Fruit fly (Drosophila melanogaster) whole organism, embryonic: ENCODE results near the gene CG2898.
A peak's percentile ranks its signal among the peaks of the same experiment; 100 is the strongest.

Experiments
- CG10267 ChIP-seq: fragments of 200-800 bp; sonication (Bioruptor generic); optimal IDR thresholded peaks from 2 replicates; lab custom pipeline; 2018; ENCODE audit warnings: missing biosample characterization, mild to moderate bottlenecking, missing genetic modification characterization, moderate library complexity
- CG10654 ChIP-seq: fragments of 200-800 bp; sonication (Bioruptor generic); optimal IDR thresholded peaks from 2 replicates; lab custom pipeline; 2016; ENCODE audit warnings: missing biosample characterization, missing genetic modification characterization
- CG11085 ChIP-seq: fragments of 200-800 bp; sonication (Bioruptor generic); IDR thresholded peaks from 2 replicates; pipeline ENCODE4 v1.3.6; 2022; ENCODE audit warnings: missing biosample characterization, missing genetic modification characterization
- CG12391 ChIP-seq: fragments of 200-800 bp; sonication (Bioruptor generic); optimal IDR thresholded peaks from 3 replicates; lab custom pipeline; 2018; ENCODE audit warnings: missing biosample characterization, mild to moderate bottlenecking, missing genetic modification characterization, moderate library complexity
- CG12769 ChIP-seq: fragments of 200-800 bp; sonication (Bioruptor generic); optimal IDR thresholded peaks from 2 replicates; lab custom pipeline; 2019; ENCODE audit warnings: missing biosample characterization, mild to moderate bottlenecking, missing genetic modification characterization, moderate library complexity
- CG13775 ChIP-seq: fragments of 200-800 bp; sonication (Bioruptor generic); optimal IDR thresholded peaks from 3 replicates; lab custom pipeline; 2017; ENCODE audit warnings: missing biosample characterization, mild to moderate bottlenecking, missing genetic modification characterization
- CG14667 ChIP-seq: fragments of 200-800 bp; sonication (Bioruptor generic); IDR thresholded peaks from 2 replicates; pipeline ENCODE4 v1.3.6; 2022; ENCODE audit warnings: missing biosample characterization, missing genetic modification characterization
- CG15696 ChIP-seq: fragments of 200-800 bp; sonication (Bioruptor generic); optimal IDR thresholded peaks from 2 replicates; lab custom pipeline; 2019; ENCODE audit warnings: missing biosample characterization, mild to moderate bottlenecking, missing genetic modification characterization, moderate library complexity
- CG16815 ChIP-seq: fragments of 200-800 bp; sonication (Bioruptor generic); optimal IDR thresholded peaks from 3 replicates; lab custom pipeline; 2017; ENCODE audit warnings: missing biosample characterization, mild to moderate bottlenecking, missing genetic modification characterization
- CG18476 ChIP-seq: fragments of 200-800 bp; sonication (Bioruptor generic); optimal IDR thresholded peaks from 2 replicates; lab custom pipeline; 2016; ENCODE audit warnings: missing biosample characterization, mild to moderate bottlenecking, missing genetic modification characterization
- CG2199 ChIP-seq: fragments of 200-800 bp; sonication (Bioruptor generic); IDR thresholded peaks from 3 replicates; pipeline ENCODE4 v1.3.6; 2022; ENCODE audit warnings: missing biosample characterization, missing genetic modification characterization
- CG31365 ChIP-seq: fragments of 200-800 bp; sonication (Bioruptor generic); optimal IDR thresholded peaks from 2 replicates; lab custom pipeline; 2018; ENCODE audit warnings: missing biosample characterization, mild to moderate bottlenecking, missing genetic modification characterization
- CG34422 ChIP-seq: fragments of 200-800 bp; sonication (Bioruptor generic); IDR thresholded peaks from 3 replicates; pipeline ENCODE4 v1.3.6; 2022; ENCODE audit warnings: missing biosample characterization, missing genetic modification characterization
- CG4617 ChIP-seq: fragments of 200-800 bp; sonication (Bioruptor generic); optimal IDR thresholded peaks from 3 replicates; lab custom pipeline; 2016; ENCODE audit warnings: missing biosample characterization, missing genetic modification characterization, borderline replicate concordance
- CG7928 ChIP-seq: fragments of 200-800 bp; sonication (Bioruptor generic); optimal IDR thresholded peaks from 2 replicates; lab custom pipeline; 2017; ENCODE audit warnings: missing biosample characterization, mild to moderate bottlenecking, missing genetic modification characterization
- CG8290 ChIP-seq, 3 experiments: fragments of 200-800 bp; sonication (Bioruptor generic); optimal IDR thresholded peaks; 2 replicates each; lab custom pipeline; 2016 to 2019; ENCODE audit warnings: missing biosample characterization in 3 of 3, missing genetic modification characterization in 3 of 3, mild to moderate bottlenecking in 2 of 3, moderate library complexity in 1 of 3
- CG8944 ChIP-seq: fragments of 200-800 bp; sonication (Bioruptor generic); optimal IDR thresholded peaks from 3 replicates; lab custom pipeline; 2016; ENCODE audit warnings: missing biosample characterization, missing genetic modification characterization
- Deaf1 ChIP-seq: fragments of 200-800 bp; optimal IDR thresholded peaks from 3 replicates; lab custom pipeline; 2019; ENCODE audit warnings: missing biosample characterization, mild to moderate bottlenecking, missing genetic modification characterization, moderate library complexity
- Dfd ChIP-seq, 2 experiments: fragments of >200 bp; optimal IDR thresholded peaks; 2 replicates each; lab custom pipeline; 2017; ENCODE audit warnings: missing biosample characterization in 2 of 2, missing genetic modification characterization in 2 of 2
- Dll ChIP-seq: fragments of 200-800 bp; sonication (Bioruptor generic); IDR thresholded peaks from 4 replicates; pipeline ENCODE4 v1.3.6; 2022; ENCODE audit warnings: missing biosample characterization, missing genetic modification characterization; ENCODE audit not compliant: partially characterized antibody
- Dp ChIP-seq: fragments of 200-800 bp; sonication (Bioruptor generic); optimal IDR thresholded peaks from 2 replicates; lab custom pipeline; 2018; ENCODE audit warnings: missing biosample characterization, mild to moderate bottlenecking, missing genetic modification characterization, moderate library complexity
- MESR4 ChIP-seq: fragments of 200-800 bp; sonication (Bioruptor generic); optimal IDR thresholded peaks from 2 replicates; lab custom pipeline; 2018; ENCODE audit warnings: missing biosample characterization, mild to moderate bottlenecking, missing genetic modification characterization, moderate library complexity
- Mad ChIP-seq: fragments of 200-800 bp; sonication (Bioruptor generic); optimal IDR thresholded peaks from 2 replicates; lab custom pipeline; 2016; ENCODE audit warnings: missing biosample characterization, missing genetic modification characterization
- Med ChIP-seq: fragments of 200-800 bp; sonication (Bioruptor generic); peaks from one replicate; lab custom pipeline; 2016; ENCODE audit warnings: missing biosample characterization, missing genetic modification characterization, mild to moderate bottlenecking, inconsistent platforms, moderate library complexity
- Myb ChIP-seq: fragments of 200-800 bp; sonication (Bioruptor generic); optimal IDR thresholded peaks from 2 replicates; lab custom pipeline; 2016; ENCODE audit warnings: missing biosample characterization, missing genetic modification characterization
- Nf-YA ChIP-seq: fragments of 200-800 bp; sonication (Bioruptor generic); IDR thresholded peaks from 2 replicates; pipeline ENCODE4 v1.3.6; 2022; ENCODE audit warnings: missing biosample characterization, missing genetic modification characterization
- PHDP ChIP-seq: fragments of 200-800 bp; sonication (Bioruptor generic); optimal IDR thresholded peaks from 3 replicates; lab custom pipeline; 2018; ENCODE audit warnings: missing biosample characterization, mild to moderate bottlenecking, missing genetic modification characterization, moderate library complexity
- Ptx1 ChIP-seq: fragments of 200-800 bp; sonication (Bioruptor generic); IDR thresholded peaks from 2 replicates; pipeline ENCODE4 v1.3.6; 2022; ENCODE audit warnings: missing biosample characterization, missing genetic modification characterization
- Sin3A ChIP-seq: fragments of >200 bp; optimal IDR thresholded peaks from 2 replicates; lab custom pipeline; 2018
- Sry-δ ChIP-seq: fragments of 200-800 bp; sonication (Bioruptor generic); optimal IDR thresholded peaks from 2 replicates; lab custom pipeline; 2016; ENCODE audit warnings: missing biosample characterization, missing genetic modification characterization
- Stat92E ChIP-seq, 3 experiments: fragments of >200 bp in 2 of 3; fragments of 200-800 bp in 1 of 3; sonication (Bioruptor generic) in 1 of 3; optimal IDR thresholded peaks; 2 replicates each; lab custom pipeline; 2017 to 2019; ENCODE audit warnings: missing biosample characterization in 3 of 3, missing genetic modification characterization in 3 of 3, mild to moderate bottlenecking in 1 of 3, moderate library complexity in 1 of 3
- TFAM ChIP-seq: fragments of 200-800 bp; sonication (Bioruptor generic); optimal IDR thresholded peaks from 2 replicates; lab custom pipeline; 2017; ENCODE audit warnings: missing biosample characterization, missing genetic modification characterization, inconsistent platforms
- al ChIP-seq: fragments of 200-800 bp; sonication (Bioruptor generic); IDR thresholded peaks from 2 replicates; pipeline ENCODE4 v1.3.6; 2022; ENCODE audit warnings: missing biosample characterization, missing genetic modification characterization
- chinmo ChIP-seq: fragments of 200-800 bp; sonication (Bioruptor generic); IDR thresholded peaks from 4 replicates; pipeline ENCODE4 v1.3.6; 2022; ENCODE audit warnings: missing biosample characterization, missing genetic modification characterization; ENCODE audit not compliant: partially characterized antibody
- corto ChIP-seq: fragments of 200-800 bp; sonication (Bioruptor generic); optimal IDR thresholded peaks from 2 replicates; lab custom pipeline; 2016; ENCODE audit warnings: missing biosample characterization, mild to moderate bottlenecking, missing genetic modification characterization, moderate library complexity
- crol ChIP-seq: fragments of 200-800 bp; sonication (Bioruptor generic); IDR thresholded peaks from 2 replicates; pipeline ENCODE4 v1.3.6; 2022; ENCODE audit warnings: missing biosample characterization, missing genetic modification characterization
- en ChIP-seq: fragments of 200-800 bp; sonication (Bioruptor generic); optimal IDR thresholded peaks from 2 replicates; lab custom pipeline; 2016; ENCODE audit warnings: missing biosample characterization, missing genetic modification characterization
- eyg ChIP-seq: fragments of 200-800 bp; sonication (Bioruptor generic); optimal IDR thresholded peaks from 3 replicates; lab custom pipeline; 2016; ENCODE audit warnings: missing biosample characterization, missing genetic modification characterization
- fd3F ChIP-seq: fragments of 200-800 bp; sonication (Bioruptor generic); optimal IDR thresholded peaks from 2 replicates; lab custom pipeline; 2018; ENCODE audit warnings: missing biosample characterization, mild to moderate bottlenecking, missing genetic modification characterization, moderate library complexity
- ftz-f1 ChIP-seq: fragments of 200-800 bp; sonication (Bioruptor generic); optimal IDR thresholded peaks from 2 replicates; lab custom pipeline; 2016; ENCODE audit warnings: missing biosample characterization, missing genetic modification characterization
- gcm ChIP-seq: fragments of 200-800 bp; sonication (Bioruptor generic); optimal IDR thresholded peaks from 2 replicates; lab custom pipeline; 2019; ENCODE audit warnings: missing biosample characterization, mild to moderate bottlenecking, missing genetic modification characterization, moderate library complexity
- lola ChIP-seq, 3 experiments: fragments of >200 bp in 2 of 3; fragments of 200-800 bp in 1 of 3; sonication (Bioruptor generic) in 1 of 3; optimal IDR thresholded peaks; 2 replicates each; lab custom pipeline; 2017 to 2019; ENCODE audit warnings: missing biosample characterization in 3 of 3, missing genetic modification characterization in 3 of 3, mild to moderate bottlenecking in 1 of 3, moderate library complexity in 1 of 3
- lov ChIP-seq, 2 experiments: fragments of 200-800 bp in 1 of 2; fragments of >200 bp in 1 of 2; sonication (Bioruptor generic) in 1 of 2; IDR thresholded peaks in 1 of 2; optimal IDR thresholded peaks in 1 of 2; 2 replicates in 1 of 2; 3 replicates in 1 of 2; pipeline versions ENCODE4 v1.3.6 to Lab custom; 2017 to 2022; ENCODE audit warnings: missing biosample characterization in 1 of 2, missing genetic modification characterization in 1 of 2
- seq ChIP-seq: fragments of 200-800 bp; sonication (Bioruptor generic); IDR thresholded peaks from 2 replicates; pipeline ENCODE4 v1.3.6; 2022; ENCODE audit warnings: missing biosample characterization, missing genetic modification characterization
- sisA ChIP-seq: fragments of 200-800 bp; sonication (Bioruptor generic); IDR thresholded peaks from 2 replicates; pipeline ENCODE4 v1.3.6; 2022; ENCODE audit warnings: missing biosample characterization, missing genetic modification characterization
- sna ChIP-seq: fragments of 200-800 bp; sonication (Bioruptor generic); IDR thresholded peaks from 2 replicates; pipeline ENCODE4 v1.3.6; 2022; ENCODE audit warnings: missing biosample characterization, missing genetic modification characterization; ENCODE audit not compliant: partially characterized antibody
- sr ChIP-seq: fragments of 200-800 bp; sonication (Bioruptor generic); IDR thresholded peaks from 3 replicates; pipeline ENCODE4 v1.3.6; 2022; ENCODE audit warnings: missing biosample characterization, missing genetic modification characterization
- tgo ChIP-seq: fragments of 200-800 bp; sonication (Bioruptor generic); IDR thresholded peaks from 3 replicates; pipeline ENCODE4 v1.3.6; 2022; ENCODE audit warnings: missing biosample characterization, missing genetic modification characterization
- ttk ChIP-seq: fragments of 200-800 bp; sonication (Bioruptor generic); IDR thresholded peaks from 2 replicates; pipeline ENCODE4 v2.1.2; 2022; ENCODE audit warnings: missing biosample characterization, missing genetic modification characterization
- wor ChIP-seq: fragments of 200-800 bp; sonication (Bioruptor generic); IDR thresholded peaks from 2 replicates; pipeline ENCODE4 v1.3.6; 2022; ENCODE audit warnings: missing biosample characterization, missing genetic modification characterization

Gene CG2898

dm6 chrX:10367801-10368203, 7.4 kb upstream of the CG2898 start, which contains the start of gene CG17841 (continued):
- TF ChIP-seq CG12391 (tag; lab: Kevin White, UChicago) (peak; percentile 15), sisA (GFP tag; lab: Robert Waterston, UW) (no peak), CG11085 (GFP tag; lab: Robert Waterston, UW) (no peak), sna (GFP tag; lab: Robert Waterston, UW) (0 out of 2 replicates have a peak, but pooled peaks have one; percentile 29), Dll (GFP tag; lab: Robert Waterston, UW) (peak; percentile 60; the same call in 1 of the 4 replicates), Sin3A (lab: Kevin White, UChicago) (peak; percentile 87), wor (no peak), CG15696 (tag; lab: Kevin White, UChicago) (no peak), ttk (GFP tag; lab: Robert Waterston, UW) (no peak), eyg (GFP tag; lab: Kevin White, UChicago) (no peak), Nf-YA (GFP tag; lab: Robert Waterston, UW) (no peak), Sry-δ (GFP tag; lab: Kevin White, UChicago) (peak; percentile 75), en (GFP tag; lab: Kevin White, UChicago) (no peak), PHDP (tag; lab: Kevin White, UChicago) (no peak), Dp (GFP tag; lab: Kevin White, UChicago) (peak; percentile 83), CG7928 (GFP tag; lab: Kevin White, UChicago) (no peak), seq (GFP tag; lab: Robert Waterston, UW) (no peak), TFAM (no peak), chinmo (GFP tag; lab: Robert Waterston, UW) (0 out of 4 replicates have a peak, but pooled peaks have one; percentile 26), Med (GFP tag; lab: Kevin White, UChicago) (peak; percentile 74), CG2199 (no peak), Ptx1 (GFP tag; lab: Robert Waterston, UW) (no peak), tgo (no peak), MESR4 (GFP tag; lab: Kevin White, UChicago) (peak; percentile 81), CG34422 (no peak), Dfd (GFP tag; optimal IDR thresholded peaks at IDR 0.05; lab: Kevin White, UChicago) (no peak), CG13775 (GFP tag; lab: Kevin White, UChicago) (peak; percentile 8), Myb (GFP tag; lab: Kevin White, UChicago) (peak; percentile 80), CG14667 (GFP tag; lab: Robert Waterston, UW) (no peak), CG18476 (GFP tag; lab: Kevin White, UChicago) (no peak), CG8290 (GFP tag; optimal IDR thresholded peaks at IDR 0.05; lab: Kevin White, UChicago) (no peak), CG8290 (tag; optimal IDR thresholded peaks at IDR 0.05; lab: Kevin White, UChicago) (peak; percentile 1 to 11), gcm (no peak), ftz-f1 (GFP tag; lab: Kevin White, UChicago) (no peak), CG10654 (GFP tag; lab: Kevin White, UChicago) (no peak), lola (GFP tag; optimal IDR thresholded peaks at IDR 0.05; lab: Kevin White, UChicago) (no peak), Stat92E (GFP tag; optimal IDR thresholded peaks at IDR 0.05; lab: Kevin White, UChicago) (no peak), CG4617 (GFP tag; lab: Kevin White, UChicago) (no peak)
- TF ChIP-seq, all 482 proteins: peak for 80

- peak; percentile 44 for TF ChIP-seq Deaf1 (tag; lab: Kevin White, UChicago)
- no peak for TF ChIP-seq CG10267 (tag; lab: Kevin White, UChicago)
- no peak for TF ChIP-seq chinmo (GFP tag; lab: Robert Waterston, UW)
- peak; percentile 57 for TF ChIP-seq CG12769 (tag; lab: Kevin White, UChicago)
- TF ChIP-seq CG31365 (tag; lab: Kevin White, UChicago): no peak
- no peak for TF ChIP-seq CG16815 (GFP tag; lab: Kevin White, UChicago)
- TF ChIP-seq al (GFP tag; lab: Robert Waterston, UW): no peak
- TF ChIP-seq sr (GFP tag; lab: Robert Waterston, UW): peak; percentile 51; the same call in 1 of the 3 replicates
- no peak for TF ChIP-seq lov (optimal IDR thresholded peaks at IDR 0.05; lab: Kevin White, UChicago)
- TF ChIP-seq lov (GFP tag; IDR thresholded peaks at IDR 0.05; lab: Robert Waterston, UW): no peak
- no peak for TF ChIP-seq crol (GFP tag; lab: Robert Waterston, UW)
- no peak for TF ChIP-seq Mad (GFP tag; lab: Kevin White, UChicago)
- TF ChIP-seq CG8944 (GFP tag; lab: Kevin White, UChicago): no peak
- TF ChIP-seq corto (GFP tag; lab: Kevin White, UChicago): no peak
- no peak for TF ChIP-seq fd3F (GFP tag; lab: Kevin White, UChicago)
Observed at dm6 chrX:10369315-10369714, 5.9 kb upstream of the CG2898 start.
